Worm (Caenorhabditis elegans) whole organism, mixed stage, embryonic: ENCODE data around the gene fipr-6.

Experiments
- hlh-1 ChIP-seq: fragments of 150-350 bp; optimal IDR thresholded peaks from 2 replicates; lab custom pipeline; 2014; ENCODE audit warnings: missing biosample characterization, missing genetic modification reagents, missing genetic modification characterization
- lin-13 ChIP-seq: fragments of 150-350 bp; optimal IDR thresholded peaks from 2 replicates; lab custom pipeline; 2014; ENCODE audit warnings: missing biosample characterization, missing genetic modification characterization
- lin-32 ChIP-seq: fragments of 200-800 bp; sonication (Bioruptor generic); optimal IDR thresholded peaks from 2 replicates; lab custom pipeline; 2018; ENCODE audit warnings: mild to moderate bottlenecking, missing genetic modification characterization, missing compliant biosample characterization
- nhr-12 ChIP-seq: fragments of 150-350 bp; optimal IDR thresholded peaks from 2 replicates; lab custom pipeline; 2014; ENCODE audit warnings: missing biosample characterization, missing genetic modification characterization
- snpc-4 ChIP-seq: fragments of 150-350 bp; optimal IDR thresholded peaks from 2 replicates; lab custom pipeline; 2014; ENCODE audit warnings: missing biosample characterization, missing genetic modification characterization
- sptf-1 ChIP-seq: sonication (generic microtip); optimal IDR thresholded peaks from 2 replicates; lab custom pipeline; 2017; ENCODE audit warnings: mild to moderate bottlenecking, missing genetic modification characterization, moderate library complexity, missing compliant biosample characterization
- unc-120 ChIP-seq: sonication (generic microtip); optimal IDR thresholded peaks from 2 replicates; lab custom pipeline; 2017; ENCODE audit warnings: missing genetic modification characterization, missing compliant biosample characterization; ENCODE audit not compliant: poor library complexity, severe bottlenecking
- unc-62 ChIP-seq: fragments of 150-350 bp; optimal IDR thresholded peaks from 2 replicates; lab custom pipeline; 2014; ENCODE audit warnings: missing biosample characterization, missing genetic modification reagents, missing genetic modification characterization

- TF ChIP-seq lin-32 (no peak), hlh-1 (tag; lab: Kevin White, UChicago) (no peak), nhr-12 (tag; lab: Kevin White, UChicago) (no peak), sptf-1 (tag; lab: Kevin White, UChicago) (no peak), lin-13 (no peak), unc-120 (no peak), unc-62 (GFP tag; lab: Kevin White, UChicago) (no peak), snpc-4 (tag; lab: Kevin White, UChicago) (no peak)
These were observed 49.1 kb downstream of the fipr-6 start for ce11 chrV:10280112-10280511.
